Worm (Caenorhabditis elegans): ENCODE data around the gene F42E11.3.

F42E11.3 gene

ce11 chrX:11340478-11340877 lies 34.9 kb downstream of the F42E11.3 start:
- no peak for TF ChIP-seq blmp-1 (tag; optimal IDR thresholded peaks at IDR 0.05; ENCODE audit: insufficient read depth)
- no peak for TF ChIP-seq F13H6.1 (tag; optimal IDR thresholded peaks at IDR 0.05)
- TF ChIP-seq crh-2 (tag; optimal IDR thresholded peaks at IDR 0.05): peak; percentile 64
- TF ChIP-seq sma-9 (GFP tag; optimal IDR thresholded peaks at IDR 0.05): no peak
- TF ChIP-seq sma-9 (tag; optimal IDR thresholded peaks at IDR 0.05): no peak
- TF ChIP-seq lin-11 (tag; optimal IDR thresholded peaks at IDR 0.05): no peak

ce11 chrX:11339375-11339924 lies 36.0 kb downstream of the F42E11.3 start, which contains the start of gene aco-1:
Gene aco-1 (plus strand): TSS chrX:11339874.
- no peak for TF ChIP-seq R02D3.7 (tag; optimal IDR thresholded peaks at IDR 0.05)
- peak; percentile 29 for TF ChIP-seq unc-55 (GFP tag; optimal IDR thresholded peaks at IDR 0.05)
- TF ChIP-seq unc-39 (tag; optimal IDR thresholded peaks at IDR 0.05): no peak
- no peak for TF ChIP-seq nhr-237 (tag; optimal IDR thresholded peaks at IDR 0.05)
- no peak for TF ChIP-seq nhr-11 (tag; optimal IDR thresholded peaks at IDR 0.05)
- no peak for TF ChIP-seq snpc-4 (tag; optimal IDR thresholded peaks at IDR 0.05)
- peak; percentile 9 for TF ChIP-seq blmp-1 (tag; optimal IDR thresholded peaks at IDR 0.05; ENCODE audit: insufficient read depth)
- no peak for TF ChIP-seq aly-2 (tag; optimal IDR thresholded peaks at IDR 0.05)
- no peak for TF ChIP-seq mbf-1 (tag; optimal IDR thresholded peaks at IDR 0.05)
- TF ChIP-seq nhr-6 (tag; optimal IDR thresholded peaks at IDR 0.05): peak; percentile 40
- peak; percentile 13 for TF ChIP-seq F13H6.1 (tag; optimal IDR thresholded peaks at IDR 0.05)
- peak; percentile 9 for TF ChIP-seq gmeb-1 (tag; optimal IDR thresholded peaks at IDR 0.05)
- TF ChIP-seq egl-27 (tag; optimal IDR thresholded peaks at IDR 0.05): no peak
- TF ChIP-seq nhr-23 (tag; optimal IDR thresholded peaks at IDR 0.05): no peak
- no peak for TF ChIP-seq skn-1 (tag; optimal IDR thresholded peaks at IDR 0.05)
- no peak for TF ChIP-seq nhr-10 (tag; optimal IDR thresholded peaks at IDR 0.05)
- TF ChIP-seq nhr-21 (tag; optimal IDR thresholded peaks at IDR 0.05): no peak
- no peak for TF ChIP-seq nhr-12 (tag; optimal IDR thresholded peaks at IDR 0.05)
- no peak for TF ChIP-seq nhr-77 (tag; optimal IDR thresholded peaks at IDR 0.05)
- no peak for TF ChIP-seq lin-39 (tag; optimal IDR thresholded peaks at IDR 0.05)
- no peak for TF ChIP-seq dmd-4 (tag; optimal IDR thresholded peaks at IDR 0.05)
- no peak for TF ChIP-seq elt-1 (tag; optimal IDR thresholded peaks at IDR 0.05)
- TF ChIP-seq crh-2 (tag; optimal IDR thresholded peaks at IDR 0.05): peak; percentile 27
- no peak for TF ChIP-seq mdl-1 (tag; optimal IDR thresholded peaks at IDR 0.05)
- TF ChIP-seq alr-1 (tag; optimal IDR thresholded peaks at IDR 0.05): no peak
- no peak for TF ChIP-seq elt-3 (tag; optimal IDR thresholded peaks at IDR 0.05)
- peak; percentile 11 for TF ChIP-seq Y55F3AM.14 (GFP tag; optimal IDR thresholded peaks at IDR 0.05)
- TF ChIP-seq nhr-25 (tag; optimal IDR thresholded peaks at IDR 0.05): no peak
- no peak for TF ChIP-seq ZK546.5 (tag; optimal IDR thresholded peaks at IDR 0.05)
- TF ChIP-seq ztf-11 (tag; optimal IDR thresholded peaks at IDR 0.05): no peak
- TF ChIP-seq fos-1 (tag; optimal IDR thresholded peaks at IDR 0.05): peak; percentile 24
- no peak for TF ChIP-seq ztf-1 (GFP tag; conservative IDR thresholded peaks at IDR 0.05)
- peak; percentile 75 for TF ChIP-seq nhr-129 (tag; optimal IDR thresholded peaks at IDR 0.05)
- no peak for TF ChIP-seq sma-3 (GFP tag; optimal IDR thresholded peaks at IDR 0.05)
- TF ChIP-seq zag-1 (tag; optimal IDR thresholded peaks at IDR 0.05): no peak
- TF ChIP-seq unc-62 (GFP tag; optimal IDR thresholded peaks at IDR 0.05): no peak
- no peak for TF ChIP-seq lsy-2 (tag; optimal IDR thresholded peaks at IDR 0.05)
- no peak for TF ChIP-seq mab-5 (tag; optimal IDR thresholded peaks at IDR 0.05)
- TF ChIP-seq sem-4 (tag; optimal IDR thresholded peaks at IDR 0.05): peak; percentile 1
- TF ChIP-seq ceh-16 (tag; optimal IDR thresholded peaks at IDR 0.05): peak; percentile 21
- TF ChIP-seq C34F6.9 (tag; optimal IDR thresholded peaks at IDR 0.05): peak; percentile 47
- TF ChIP-seq ceh-82 (tag; optimal IDR thresholded peaks at IDR 0.05): no peak
- TF ChIP-seq sma-9 (GFP tag; optimal IDR thresholded peaks at IDR 0.05): peak; percentile 18
- TF ChIP-seq sma-9 (tag; optimal IDR thresholded peaks at IDR 0.05): no peak
- no peak for TF ChIP-seq peb-1 (tag; optimal IDR thresholded peaks at IDR 0.05)
- no peak for TF ChIP-seq ama-1 (optimal IDR thresholded peaks at IDR 0.05)
- no peak for TF ChIP-seq lin-13 (GFP tag; optimal IDR thresholded peaks at IDR 0.05)
- no peak for TF ChIP-seq ztf-4 (tag; optimal IDR thresholded peaks at IDR 0.05)
- no peak for TF ChIP-seq lin-11 (tag; optimal IDR thresholded peaks at IDR 0.05)
